Worm (Caenorhabditis elegans) whole organism, early embryonic: Measurements from ENCODE around the gene nhr-106.

ENCODE experiments used
- B0310.2 ChIP-seq: sonication (generic microtip); optimal IDR thresholded peaks from 2 replicates; lab custom pipeline; 2016; ENCODE audit warnings: mild to moderate bottlenecking, missing genetic modification characterization, missing compliant biosample characterization
- F13C5.2 ChIP-seq: sonication (generic microtip); optimal IDR thresholded peaks from 2 replicates; lab custom pipeline; 2017; ENCODE audit warnings: mild to moderate bottlenecking, missing genetic modification characterization, inconsistent platforms, missing compliant biosample characterization
- aly-1 ChIP-seq: sonication (generic microtip); optimal IDR thresholded peaks from 2 replicates; lab custom pipeline; 2016; ENCODE audit warnings: missing genetic modification characterization, missing compliant biosample characterization
- ama-1 ChIP-seq: fragments of 150-350 bp; optimal IDR thresholded peaks from 2 replicates; lab custom pipeline; 2014
- ceh-13 ChIP-seq: fragments of 200-800 bp; sonication (Bioruptor generic); optimal IDR thresholded peaks from 2 replicates; lab custom pipeline; 2018; ENCODE audit warnings: mild to moderate bottlenecking, missing genetic modification characterization, missing compliant biosample characterization
- ceh-36 ChIP-seq: sonication (generic microtip); optimal IDR thresholded peaks from 2 replicates; lab custom pipeline; 2016; ENCODE audit warnings: missing genetic modification characterization, inconsistent platforms, missing compliant biosample characterization
- ets-7 ChIP-seq: sonication (generic microtip); optimal IDR thresholded peaks from 2 replicates; lab custom pipeline; 2016; ENCODE audit warnings: missing genotype, missing genetic modification characterization, missing compliant biosample characterization
- flt-1 ChIP-seq: fragments of 200-800 bp; sonication (Bioruptor generic); IDR thresholded peaks from 2 replicates; pipeline ENCODE4 v1.3.6; 2022; ENCODE audit warnings: missing genetic modification characterization, missing compliant biosample characterization
- hmbx-1 ChIP-seq: sonication (generic microtip); optimal IDR thresholded peaks from 2 replicates; lab custom pipeline; 2016; ENCODE audit warnings: mild to moderate bottlenecking, missing genetic modification characterization, missing compliant biosample characterization
- hmg-4 ChIP-seq: fragments of 200-800 bp; sonication (Bioruptor generic); optimal IDR thresholded peaks from 2 replicates; lab custom pipeline; 2018; ENCODE audit warnings: mild to moderate bottlenecking, missing genetic modification characterization, missing compliant biosample characterization
- hnd-1 ChIP-seq: sonication (generic microtip); optimal IDR thresholded peaks from 2 replicates; lab custom pipeline; 2016; ENCODE audit warnings: missing genetic modification characterization, missing compliant biosample characterization
- pes-1 ChIP-seq: fragments of 200-800 bp; sonication (Bioruptor generic); IDR thresholded peaks from 2 replicates; pipeline ENCODE4 v1.3.6; 2022; ENCODE audit warnings: missing genetic modification reagents, missing genetic modification characterization, missing compliant biosample characterization
- scrt-1 ChIP-seq: fragments of 200-800 bp; sonication (Bioruptor generic); IDR thresholded peaks from 2 replicates; pipeline ENCODE4 v1.3.6; 2022; ENCODE audit warnings: missing genetic modification characterization, missing compliant biosample characterization
- sea-1 ChIP-seq: fragments of 200-800 bp; sonication (Bioruptor generic); conservative IDR thresholded peaks from 2 replicates; pipeline ENCODE4 v1.3.6; 2022; ENCODE audit warnings: missing genetic modification characterization, missing compliant biosample characterization
- tbx-11 ChIP-seq: fragments of 200-800 bp; sonication (Bioruptor generic); IDR thresholded peaks from 2 replicates; pipeline ENCODE4 v1.3.6; 2022; ENCODE audit warnings: missing genetic modification characterization, missing compliant biosample characterization
- tbx-37 ChIP-seq: fragments of 200-800 bp; sonication (Bioruptor generic); conservative IDR thresholded peaks from 2 replicates; pipeline ENCODE4 v1.3.6; 2022; ENCODE audit warnings: missing genetic modification reagents, missing genetic modification characterization, missing compliant biosample characterization
- tra-4 ChIP-seq: sonication (generic microtip); optimal IDR thresholded peaks from 2 replicates; lab custom pipeline; 2017; ENCODE audit warnings: missing genetic modification characterization, missing compliant biosample characterization

nhr-106 gene

ce11 chrV:450757-451501 lies 38.5 kb upstream of the nhr-106 start, which contains the start of gene nhr-123:
nhr-123 (plus strand) TSS chrV:451451.
- TF ChIP-seq ceh-13 (GFP tag; lab: Kevin White, UChicago) (no peak), hnd-1 (tag; lab: Kevin White, UChicago) (no peak), ets-7 (no peak), tbx-37 (GFP tag; lab: Robert Waterston, UW) (no peak)

- TF ChIP-seq tbx-11 (GFP tag; lab: Robert Waterston, UW) (no peak), ama-1 (lab: Kevin White, UChicago) (no peak), aly-1 (no peak), flt-1 (GFP tag; lab: Robert Waterston, UW) (no peak), sea-1 (GFP tag; lab: Robert Waterston, UW) (no peak), F13C5.2 (tag; lab: Kevin White, UChicago) (no peak), ceh-36 (tag; lab: Kevin White, UChicago) (no peak), tbx-37 (GFP tag; lab: Robert Waterston, UW) (no peak), ets-7 (no peak), hnd-1 (tag; lab: Kevin White, UChicago) (no peak), hmbx-1 (tag; lab: Kevin White, UChicago) (no peak), B0310.2 (tag; lab: Kevin White, UChicago) (no peak), ceh-13 (GFP tag; lab: Kevin White, UChicago) (no peak), pes-1 (GFP tag; lab: Robert Waterston, UW) (no peak), scrt-1 (no peak), hmg-4 (GFP tag; lab: Kevin White, UChicago) (no peak), tra-4 (tag; lab: Kevin White, UChicago) (no peak)
Measured at ce11 chrV:453569-453968, 35.9 kb upstream of the nhr-106 start, which contains the start of gene nhr-98. nhr-98 (plus strand) TSS chrV:453869.

- TF ChIP-seq pes-1 (GFP tag; lab: Robert Waterston, UW) (no peak), scrt-1 (no peak), tbx-11 (GFP tag; lab: Robert Waterston, UW) (no peak), ets-7 (no peak), ceh-13 (GFP tag; lab: Kevin White, UChicago) (no peak), flt-1 (GFP tag; lab: Robert Waterston, UW) (no peak), F13C5.2 (tag; lab: Kevin White, UChicago) (no peak), tra-4 (tag; lab: Kevin White, UChicago) (no peak), aly-1 (no peak), ceh-36 (tag; lab: Kevin White, UChicago) (no peak), hmg-4 (GFP tag; lab: Kevin White, UChicago) (no peak), B0310.2 (tag; lab: Kevin White, UChicago) (no peak)
Measured at ce11 chrV:457839-458238, 31.6 kb upstream of the nhr-106 start.

DNA sequence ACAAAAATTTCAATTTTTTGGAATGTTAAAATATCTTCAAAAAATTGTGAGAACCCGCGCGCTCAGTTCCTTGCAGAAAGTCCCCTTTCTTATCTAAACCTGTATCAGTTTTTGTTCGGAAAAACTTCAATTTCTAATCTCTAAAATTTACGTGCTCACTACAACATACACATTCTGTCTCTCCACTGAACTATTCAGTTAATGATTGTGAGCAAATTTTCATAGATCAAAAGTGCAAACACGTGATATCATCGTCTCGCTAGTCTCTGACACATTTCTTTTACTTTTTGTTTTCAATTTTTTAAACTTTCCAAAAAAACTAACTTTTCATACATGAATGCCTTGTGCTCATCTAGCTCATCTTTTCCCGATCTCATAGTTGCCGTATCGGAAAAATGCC lies 30.0 kb upstream of the nhr-106 start, which contains the start of gene nhr-203:
TSS of gene nhr-203 (plus strand) at position 332 of the 400 bp plus-strand sequence.
- TF ChIP-seq pes-1 (GFP tag; lab: Robert Waterston, UW) (no peak), aly-1 (no peak), tra-4 (tag; lab: Kevin White, UChicago) (no peak), sea-1 (GFP tag; lab: Robert Waterston, UW) (no peak), tbx-11 (GFP tag; lab: Robert Waterston, UW) (no peak), B0310.2 (tag; lab: Kevin White, UChicago) (no peak), hmbx-1 (tag; lab: Kevin White, UChicago) (no peak), tbx-37 (GFP tag; lab: Robert Waterston, UW) (no peak), hmg-4 (GFP tag; lab: Kevin White, UChicago) (no peak)

DNA sequence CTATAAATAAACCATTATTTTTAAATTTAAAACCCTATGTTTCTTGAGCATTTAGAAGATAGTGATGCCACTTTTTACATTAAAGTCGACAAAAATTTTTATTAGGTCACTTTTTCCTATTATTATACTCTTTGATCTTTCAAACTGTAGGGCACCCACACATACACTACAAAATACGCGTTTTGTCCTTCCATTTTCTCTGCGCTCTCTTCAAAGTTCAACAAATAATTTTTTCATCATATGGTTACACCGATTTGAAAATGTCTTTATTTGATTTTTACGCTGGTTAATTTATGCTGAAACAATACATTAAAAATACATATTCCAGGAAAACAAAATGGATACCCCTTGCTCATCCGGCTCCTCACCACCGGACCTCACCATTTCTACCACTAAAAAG lies 27.2 kb upstream of the nhr-106 start, which contains the start of gene nhr-202:
TSS of gene nhr-202 (plus strand) at position 326 of the 400 bp plus-strand sequence.
- TF ChIP-seq flt-1 (GFP tag; lab: Robert Waterston, UW) = no peak
- no peak for TF ChIP-seq pes-1 (GFP tag; lab: Robert Waterston, UW)

- no peak for TF ChIP-seq tbx-37 (GFP tag; lab: Robert Waterston, UW)
- TF ChIP-seq ama-1 (lab: Kevin White, UChicago) = no peak
- TF ChIP-seq B0310.2 (tag; lab: Kevin White, UChicago) = no peak
- TF ChIP-seq sea-1 (GFP tag; lab: Robert Waterston, UW) = no peak
- no peak for TF ChIP-seq aly-1
- no peak for TF ChIP-seq ceh-13 (GFP tag; lab: Kevin White, UChicago)
- no peak for TF ChIP-seq hmbx-1 (tag; lab: Kevin White, UChicago)
Measured at ce11 chrV:464800-465199, 24.6 kb upstream of the nhr-106 start, which contains the start of gene nhr-201. nhr-201 (plus strand) TSS chrV:464828.

- no peak for TF ChIP-seq F13C5.2 (tag; lab: Kevin White, UChicago)
- no peak for TF ChIP-seq ceh-13 (GFP tag; lab: Kevin White, UChicago)
- TF ChIP-seq hmbx-1 (tag; lab: Kevin White, UChicago) = no peak
- no peak for TF ChIP-seq pes-1 (GFP tag; lab: Robert Waterston, UW)
- no peak for TF ChIP-seq B0310.2 (tag; lab: Kevin White, UChicago)
- no peak for TF ChIP-seq scrt-1
- TF ChIP-seq ets-7 = no peak
- TF ChIP-seq tbx-11 (GFP tag; lab: Robert Waterston, UW) = no peak
- no peak for TF ChIP-seq hnd-1 (tag; lab: Kevin White, UChicago)
- TF ChIP-seq tbx-37 (GFP tag; lab: Robert Waterston, UW) = no peak
- TF ChIP-seq flt-1 (GFP tag; lab: Robert Waterston, UW) = no peak
- no peak for TF ChIP-seq aly-1
- TF ChIP-seq tra-4 (tag; lab: Kevin White, UChicago) = no peak
- TF ChIP-seq sea-1 (GFP tag; lab: Robert Waterston, UW) = no peak
- no peak for TF ChIP-seq hmg-4 (GFP tag; lab: Kevin White, UChicago)
- no peak for TF ChIP-seq ama-1 (lab: Kevin White, UChicago)
- TF ChIP-seq ceh-36 (tag; lab: Kevin White, UChicago) = no peak
Measured at ce11 chrV:465355-465754, 24.1 kb upstream of the nhr-106 start.
